Fruit fly (Drosophila melanogaster): ENCODE measurements around the gene CG12017.

DNA sequence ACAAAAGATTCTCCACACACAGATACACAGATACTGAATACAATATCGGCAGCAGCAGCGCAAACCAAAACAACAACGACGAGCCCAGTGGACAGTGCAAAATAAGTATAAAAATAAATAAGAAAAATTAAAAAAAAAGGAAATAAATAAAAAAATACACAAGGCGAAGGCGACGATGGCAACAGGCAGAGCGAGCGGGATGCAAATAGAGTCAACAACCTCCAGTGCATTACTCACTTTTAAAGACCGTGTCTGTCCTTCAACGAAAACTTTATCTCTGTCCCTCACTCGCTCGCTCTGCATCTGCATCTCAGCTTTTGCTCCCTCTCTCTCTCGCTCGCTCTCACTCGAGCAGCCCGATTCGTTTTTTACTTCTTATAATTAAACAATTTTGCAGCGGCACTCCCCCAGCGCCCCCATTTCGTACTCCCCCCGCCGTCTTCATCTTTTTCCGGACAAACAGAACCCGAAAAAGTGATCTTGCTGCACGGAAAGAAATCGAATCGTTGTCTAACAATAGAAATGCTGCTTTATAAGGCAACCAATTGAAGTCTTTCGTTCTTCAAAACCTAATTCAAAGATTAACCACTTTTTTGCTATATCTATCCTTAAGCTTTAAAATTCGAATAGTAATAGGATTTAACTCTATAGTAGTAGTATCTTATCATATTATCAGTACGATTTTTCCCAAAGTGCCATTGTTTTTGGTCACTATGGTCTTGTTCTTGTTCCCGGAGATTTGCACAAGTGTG lies 33.5 kb upstream of the CG12017 start:
- TF ChIP-seq CG12768 (GFP tag; optimal IDR thresholded peaks at IDR 0.05) (no peak), CG33017 (tag; optimal IDR thresholded peaks at IDR 0.05) (no peak), CG7045 (GFP tag; optimal IDR thresholded peaks at IDR 0.05) (no peak), Mnt (GFP tag; optimal IDR thresholded peaks at IDR 0.05) (no peak), Hr96 (GFP tag; optimal IDR thresholded peaks at IDR 0.05) (no peak), toe (GFP tag; optimal IDR thresholded peaks at IDR 0.05) (no peak), tj (GFP tag; optimal IDR thresholded peaks at IDR 0.05) (no peak), Crg-1 (GFP tag; optimal IDR thresholded peaks at IDR 0.05) (no peak), CG7101 (tag; optimal IDR thresholded peaks at IDR 0.05) (no peak), kay (GFP tag; ENCODE audit: borderline replicate concordance) (no peak), CG14711 (tag; optimal IDR thresholded peaks at IDR 0.05) (no peak), CG11617 (GFP tag; optimal IDR thresholded peaks at IDR 0.05) (no peak), CG1620 (GFP tag; optimal IDR thresholded peaks at IDR 0.05) (no peak), cic (GFP tag; optimal IDR thresholded peaks at IDR 0.05) (peak; percentile 16)
